Worm (Caenorhabditis elegans) whole organism, L2 larva: ENCODE results near the gene fzr-1.

Experiments used
- aly-2 ChIP-seq: fragments of 150-350 bp; optimal IDR thresholded peaks from 2 replicates; lab custom pipeline; 2014; ENCODE audit warnings: missing biosample characterization, missing genetic modification characterization
- blmp-1 ChIP-seq: sonication (generic microtip); optimal IDR thresholded peaks from 2 replicates; lab custom pipeline; 2017; ENCODE audit warnings: missing genetic modification characterization, mild to moderate bottlenecking, missing compliant biosample characterization, antibody characterized with exemption, moderate library complexity; ENCODE audit not compliant: insufficient read depth
- egl-27 ChIP-seq: sonication (generic microtip); optimal IDR thresholded peaks from 3 replicates; lab custom pipeline; 2017; ENCODE audit warnings: missing biosample characterization, missing genetic modification reagents, missing genetic modification characterization
- mdl-1 ChIP-seq, 2 experiments: fragments of 150-350 bp in 1 of 2; sonication (generic microtip) in 1 of 2; optimal IDR thresholded peaks; 2 replicates each; lab custom pipeline; 2017; ENCODE audit warnings: missing biosample characterization in 2 of 2, missing genetic modification characterization in 2 of 2
- nhr-11 ChIP-seq: fragments of 150-350 bp; optimal IDR thresholded peaks from 2 replicates; lab custom pipeline; 2014; ENCODE audit warnings: missing biosample characterization, missing genetic modification characterization
- nhr-129 ChIP-seq: fragments of 150-350 bp; optimal IDR thresholded peaks from 2 replicates; lab custom pipeline; 2014; ENCODE audit warnings: missing biosample characterization, missing genetic modification characterization
- nhr-237 ChIP-seq: fragments of 150-350 bp; optimal IDR thresholded peaks from 2 replicates; lab custom pipeline; 2014; ENCODE audit warnings: missing biosample characterization, missing genetic modification characterization
- nhr-77 ChIP-seq: fragments of 150-350 bp; optimal IDR thresholded peaks from 2 replicates; lab custom pipeline; 2014; ENCODE audit warnings: missing biosample characterization, missing genetic modification characterization
- sma-9 ChIP-seq, 2 experiments: fragments of 150-350 bp in 1 of 2; sonication (generic microtip) in 1 of 2; optimal IDR thresholded peaks; 2 replicates each; lab custom pipeline; 2014 to 2016; ENCODE audit warnings: missing genetic modification characterization in 2 of 2, mild to moderate bottlenecking in 1 of 2, missing biosample characterization in 1 of 2, missing compliant biosample characterization in 1 of 2, missing genetic modification reagents in 1 of 2, moderate library complexity in 1 of 2
- snpc-4 ChIP-seq: fragments of 150-350 bp; optimal IDR thresholded peaks from 2 replicates; lab custom pipeline; 2014; ENCODE audit warnings: missing biosample characterization, missing genetic modification characterization
- unc-39 ChIP-seq: fragments of 150-350 bp; optimal IDR thresholded peaks from 2 replicates; lab custom pipeline; 2014; ENCODE audit warnings: missing biosample characterization, missing genetic modification characterization

DNA sequence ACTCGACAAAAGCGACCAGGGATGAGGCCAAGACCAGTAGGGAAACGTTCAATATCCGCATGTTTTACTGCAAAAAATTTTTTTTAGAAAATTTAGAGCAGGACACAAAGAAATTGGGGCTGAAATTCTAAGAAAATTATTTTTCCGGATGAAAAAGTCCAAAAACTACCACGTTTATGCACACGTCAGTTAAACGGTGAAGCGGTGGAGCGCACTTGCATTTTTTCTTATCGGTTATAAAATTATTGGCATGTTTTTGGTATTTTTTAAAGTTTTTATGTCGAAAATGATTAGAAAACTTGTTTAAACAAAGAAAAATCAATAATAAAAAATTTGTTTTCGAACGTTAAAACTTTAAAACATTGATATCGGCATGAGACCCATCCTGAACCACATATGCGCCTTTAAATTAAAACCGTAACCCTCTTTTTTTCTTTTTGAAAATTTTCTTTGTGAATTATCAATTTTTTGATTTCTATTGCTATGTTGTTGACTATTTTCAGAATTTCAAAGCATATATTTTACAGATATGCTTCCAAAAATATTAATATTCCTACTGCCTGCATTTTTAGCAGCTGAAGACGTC, 20.1 kb downstream of the fzr-1 start, which contains the start of the genes dnj-20 and ZK1307.8:
- TF ChIP-seq nhr-237 (no peak), egl-27 (tag; lab: Kevin White, UChicago) (no peak), nhr-77 (tag; lab: Kevin White, UChicago) (no peak), snpc-4 (tag; lab: Kevin White, UChicago) (no peak), unc-39 (no peak), mdl-1 (tag; optimal IDR thresholded peaks at IDR 0.05; lab: Kevin White, UChicago) (no peak), sma-9 (GFP tag; optimal IDR thresholded peaks at IDR 0.05; lab: Kevin White, UChicago) (no peak), sma-9 (tag; optimal IDR thresholded peaks at IDR 0.05; lab: Kevin White, UChicago) (no peak), nhr-129 (tag; lab: Kevin White, UChicago) (no peak), nhr-11 (tag; lab: Kevin White, UChicago) (no peak), blmp-1 (tag; lab: Kevin White, UChicago) (no peak), aly-2 (no peak)
